Worm (Caenorhabditis elegans) whole organism, young adult: ENCODE results near the gene twk-24.

ENCODE experiments used
- B0261.1 ChIP-seq: sonication (generic microtip); optimal IDR thresholded peaks from 2 replicates; lab custom pipeline; 2016; ENCODE audit warnings: mild to moderate bottlenecking, missing genetic modification characterization, moderate library complexity, missing compliant biosample characterization
- B0336.3 ChIP-seq: fragments of 200-800 bp; sonication (Bioruptor generic); IDR thresholded peaks from 2 replicates; pipeline ENCODE4 v1.3.6; 2022; ENCODE audit warnings: missing genetic modification characterization, missing compliant biosample characterization
- C17E4.6 ChIP-seq: fragments of 200-800 bp; sonication (Bioruptor generic); IDR thresholded peaks from 2 replicates; pipeline ENCODE4 v1.3.6; 2022; ENCODE audit warnings: missing genetic modification reagents, missing genetic modification characterization, missing compliant biosample characterization
- F23B12.7 ChIP-seq: sonication (generic microtip); optimal IDR thresholded peaks from 2 replicates; lab custom pipeline; 2017; ENCODE audit warnings: missing genetic modification characterization, mild to moderate bottlenecking, missing compliant biosample characterization, antibody characterized with exemption, moderate library complexity; ENCODE audit not compliant: insufficient read depth
- F37B4.10 ChIP-seq: fragments of 200-800 bp; sonication (Bioruptor generic); IDR thresholded peaks from 2 replicates; pipeline ENCODE4 v1.3.6; 2022; ENCODE audit warnings: missing genetic modification characterization, missing compliant biosample characterization
- F39B2.1 ChIP-seq: fragments of 200-800 bp; sonication (Bioruptor generic); IDR thresholded peaks from 2 replicates; pipeline ENCODE4 v1.3.6; 2022; ENCODE audit warnings: missing genetic modification reagents, missing genetic modification characterization, missing compliant biosample characterization
- F52B5.7 ChIP-seq: sonication (generic microtip); optimal IDR thresholded peaks from 2 replicates; lab custom pipeline; 2016; ENCODE audit warnings: mild to moderate bottlenecking, missing genetic modification characterization, missing compliant biosample characterization
- F55B11.4 ChIP-seq: sonication (generic microtip); optimal IDR thresholded peaks from 2 replicates; lab custom pipeline; 2016; ENCODE audit warnings: missing compliant biosample characterization, missing genetic modification characterization, borderline replicate concordance; ENCODE audit not compliant: insufficient read depth
- F57A8.1 ChIP-seq: fragments of 200-800 bp; sonication (Bioruptor generic); optimal IDR thresholded peaks from 2 replicates; lab custom pipeline; 2018; ENCODE audit warnings: mild to moderate bottlenecking, missing genetic modification characterization, moderate library complexity, missing compliant biosample characterization
- F57C9.4 ChIP-seq: sonication (generic microtip); optimal IDR thresholded peaks from 2 replicates; lab custom pipeline; 2017; ENCODE audit warnings: mild to moderate bottlenecking, missing genetic modification characterization, missing compliant biosample characterization
- K11D2.4 ChIP-seq: fragments of 200-800 bp; sonication (Bioruptor generic); IDR thresholded peaks from 2 replicates; pipeline ENCODE4 v1.3.6; 2022; ENCODE audit warnings: missing genetic modification reagents, missing genetic modification characterization, missing compliant biosample characterization
- K12H6.12 ChIP-seq: fragments of 200-800 bp; sonication (Bioruptor generic); optimal IDR thresholded peaks from 2 replicates; lab custom pipeline; 2018; ENCODE audit warnings: mild to moderate bottlenecking, missing genetic modification characterization, missing compliant biosample characterization
- Y53G8AR.9 ChIP-seq: fragments of 200-800 bp; sonication (Bioruptor generic); conservative IDR thresholded peaks from 2 replicates; pipeline ENCODE4 v1.3.6; 2022; ENCODE audit warnings: missing genetic modification reagents, missing genetic modification characterization, missing compliant biosample characterization
- Y79H2A.3 ChIP-seq: fragments of 200-800 bp; sonication (Bioruptor generic); conservative IDR thresholded peaks from 2 replicates; pipeline ENCODE4 v1.3.6; 2022; ENCODE audit warnings: missing genetic modification reagents, missing genetic modification characterization, missing compliant biosample characterization
- bed-2 ChIP-seq: fragments of 200-800 bp; sonication (Bioruptor generic); IDR thresholded peaks from 2 replicates; pipeline ENCODE4 v1.3.6; 2022; ENCODE audit warnings: missing genetic modification reagents, missing genetic modification characterization, missing compliant biosample characterization
- cebp-2 ChIP-seq: fragments of 200-800 bp; sonication (Bioruptor generic); IDR thresholded peaks from 2 replicates; pipeline ENCODE4 v1.3.6; 2022; ENCODE audit warnings: missing genetic modification characterization, missing compliant biosample characterization
- ceh-100 ChIP-seq: fragments of 200-800 bp; sonication (Bioruptor generic); IDR thresholded peaks from 2 replicates; pipeline ENCODE4 v1.3.6; 2022; ENCODE audit warnings: missing genetic modification reagents, missing genetic modification characterization, missing compliant biosample characterization
- ceh-27 ChIP-seq: fragments of 200-800 bp; sonication (Bioruptor generic); optimal IDR thresholded peaks from 2 replicates; lab custom pipeline; 2018; ENCODE audit warnings: mild to moderate bottlenecking, missing genetic modification characterization, moderate library complexity, missing compliant biosample characterization
- ceh-40 ChIP-seq: fragments of 200-800 bp; sonication (Bioruptor generic); IDR thresholded peaks from 2 replicates; pipeline ENCODE4 v1.3.6; 2022; ENCODE audit warnings: missing genetic modification characterization, missing compliant biosample characterization
- ceh-91 ChIP-seq: fragments of 200-800 bp; sonication (Bioruptor generic); IDR thresholded peaks from 2 replicates; pipeline ENCODE4 v1.3.6; 2022; ENCODE audit warnings: missing genetic modification reagents, missing genetic modification characterization, missing compliant biosample characterization
- chd-7 ChIP-seq: sonication (generic microtip); optimal IDR thresholded peaks from 2 replicates; lab custom pipeline; 2016; ENCODE audit warnings: mild to moderate bottlenecking, missing genetic modification characterization, moderate library complexity, missing compliant biosample characterization
- die-1 ChIP-seq: sonication (generic microtip); optimal IDR thresholded peaks from 2 replicates; lab custom pipeline; 2016; ENCODE audit warnings: missing genotype, mild to moderate bottlenecking, missing genetic modification characterization, missing compliant biosample characterization
- egl-18 ChIP-seq: fragments of 200-800 bp; sonication (Bioruptor generic); IDR thresholded peaks from 2 replicates; pipeline ENCODE4 v1.3.6; 2022; ENCODE audit warnings: missing genetic modification reagents, missing genetic modification characterization, missing compliant biosample characterization
- ekl-4 ChIP-seq: fragments of 200-800 bp; sonication (Bioruptor generic); IDR thresholded peaks from 2 replicates; pipeline ENCODE4 v1.3.6; 2022; ENCODE audit warnings: missing genetic modification reagents, missing genetic modification characterization, missing compliant biosample characterization
- ets-4 ChIP-seq: fragments of 200-800 bp; sonication (Bioruptor generic); optimal IDR thresholded peaks from 2 replicates; lab custom pipeline; 2018; ENCODE audit warnings: mild to moderate bottlenecking, missing genetic modification characterization, missing compliant biosample characterization
- fkh-3 ChIP-seq: sonication (generic microtip); optimal IDR thresholded peaks from 2 replicates; lab custom pipeline; 2016; ENCODE audit warnings: mild to moderate bottlenecking, missing genetic modification characterization, missing compliant biosample characterization
- hmg-1.2 ChIP-seq: fragments of 200-800 bp; sonication (Bioruptor generic); IDR thresholded peaks from 2 replicates; pipeline ENCODE4 v1.3.6; 2022; ENCODE audit warnings: missing genetic modification reagents, missing genetic modification characterization, missing compliant biosample characterization
- hmg-20 ChIP-seq: fragments of 200-800 bp; sonication (Bioruptor generic); IDR thresholded peaks from 2 replicates; pipeline ENCODE4 v1.3.6; 2022; ENCODE audit warnings: missing genetic modification reagents, missing genetic modification characterization, missing compliant biosample characterization
- hrde-1 ChIP-seq: sonication (generic microtip); optimal IDR thresholded peaks from 2 replicates; lab custom pipeline; 2016; ENCODE audit warnings: missing genetic modification characterization, mild to moderate bottlenecking, missing compliant biosample characterization, moderate library complexity, missing genotype, missing genetic modification reagents, borderline replicate concordance
- let-526 ChIP-seq: fragments of 200-800 bp; sonication (Bioruptor generic); IDR thresholded peaks from 2 replicates; pipeline ENCODE4 v1.3.6; 2022; ENCODE audit warnings: missing genetic modification reagents, missing genetic modification characterization, missing compliant biosample characterization
- lin-35 ChIP-seq, 3 experiments: fragments of 150-350 bp in 2 of 3; sonication (generic microtip) in 1 of 3; optimal IDR thresholded peaks; 2 replicates each; lab custom pipeline; 2014 to 2018; ENCODE audit warnings: missing biosample characterization in 3 of 3, missing genetic modification characterization in 3 of 3, missing genetic modification reagents in 3 of 3
- lin-54 ChIP-seq: fragments of 200-800 bp; sonication (Bioruptor generic); optimal IDR thresholded peaks from 2 replicates; lab custom pipeline; 2018; ENCODE audit warnings: mild to moderate bottlenecking, missing genetic modification characterization, missing compliant biosample characterization
- lir-1 ChIP-seq: fragments of 200-800 bp; sonication (Bioruptor generic); conservative IDR thresholded peaks from 2 replicates; pipeline ENCODE4 v1.3.6; 2022; ENCODE audit warnings: missing genetic modification reagents, missing genetic modification characterization, missing compliant biosample characterization
- lsy-27 ChIP-seq: sonication (generic microtip); optimal IDR thresholded peaks from 2 replicates; lab custom pipeline; 2017; ENCODE audit warnings: missing genetic modification characterization, mild to moderate bottlenecking, missing compliant biosample characterization, antibody characterized with exemption, missing genotype, borderline replicate concordance; ENCODE audit not compliant: insufficient read depth
- mcd-1 ChIP-seq: fragments of 200-800 bp; sonication (Bioruptor generic); IDR thresholded peaks from 2 replicates; pipeline ENCODE4 v1.3.6; 2022; ENCODE audit warnings: missing genetic modification reagents, missing genetic modification characterization, missing compliant biosample characterization
- mel-28 ChIP-seq: sonication (generic microtip); optimal IDR thresholded peaks from 2 replicates; lab custom pipeline; 2016; ENCODE audit warnings: borderline replicate concordance, mild to moderate bottlenecking, missing genetic modification characterization, missing compliant biosample characterization
- nfyb-1 ChIP-seq: fragments of 200-800 bp; sonication (Bioruptor generic); IDR thresholded peaks from 2 replicates; pipeline ENCODE4 v1.3.6; 2022; ENCODE audit warnings: missing genetic modification reagents, missing genetic modification characterization, missing compliant biosample characterization
- nhr-179 ChIP-seq: sonication (generic microtip); optimal IDR thresholded peaks from 2 replicates; lab custom pipeline; 2016; ENCODE audit warnings: mild to moderate bottlenecking, missing genetic modification characterization, missing compliant biosample characterization
- nhr-90 ChIP-seq: sonication (generic microtip); optimal IDR thresholded peaks from 2 replicates; lab custom pipeline; 2016; ENCODE audit warnings: missing genotype, mild to moderate bottlenecking, missing genetic modification characterization, missing compliant biosample characterization
- sdz-38 ChIP-seq: sonication (generic microtip); optimal IDR thresholded peaks from 2 replicates; lab custom pipeline; 2016; ENCODE audit warnings: missing genotype, missing genetic modification characterization, missing compliant biosample characterization
- snpc-1.1 ChIP-seq: sonication (generic microtip); optimal IDR thresholded peaks from 2 replicates; lab custom pipeline; 2017; ENCODE audit warnings: missing genetic modification characterization, mild to moderate bottlenecking, missing compliant biosample characterization, antibody characterized with exemption, moderate library complexity, missing genotype, missing genetic modification reagents; ENCODE audit not compliant: insufficient read depth
- sptf-2 ChIP-seq: fragments of 200-800 bp; sonication (Bioruptor generic); optimal IDR thresholded peaks from 2 replicates; lab custom pipeline; 2018; ENCODE audit warnings: mild to moderate bottlenecking, missing genetic modification characterization, missing compliant biosample characterization
- tbp1 ChIP-seq: fragments of 200-800 bp; sonication (Bioruptor generic); optimal IDR thresholded peaks from 2 replicates; lab custom pipeline; 2018; ENCODE audit warnings: mild to moderate bottlenecking, missing genetic modification characterization, missing compliant biosample characterization
- ztf-22 ChIP-seq: fragments of 200-800 bp; sonication (Bioruptor generic); optimal IDR thresholded peaks from 2 replicates; lab custom pipeline; 2018; ENCODE audit warnings: mild to moderate bottlenecking, missing genetic modification characterization, moderate library complexity, missing compliant biosample characterization
- ztf-26 ChIP-seq: sonication (generic microtip); optimal IDR thresholded peaks from 2 replicates; lab custom pipeline; 2017; ENCODE audit warnings: missing genetic modification characterization, missing compliant biosample characterization
- ztf-3 ChIP-seq: fragments of 200-800 bp; sonication (Bioruptor generic); optimal IDR thresholded peaks from 2 replicates; lab custom pipeline; 2018; ENCODE audit warnings: mild to moderate bottlenecking, missing genetic modification characterization, missing compliant biosample characterization
- ztf-6 ChIP-seq: fragments of 200-800 bp; sonication (Bioruptor generic); IDR thresholded peaks from 2 replicates; pipeline ENCODE4 v1.3.6; 2022; ENCODE audit warnings: missing genetic modification reagents, missing genetic modification characterization, missing compliant biosample characterization

twk-24 gene

ce11 chrV:12294091-12294490, 25.0 kb upstream of the twk-24 start:
- TF ChIP-seq ets-4 (GFP tag; lab: Kevin White, UChicago) = no peak
- no peak for TF ChIP-seq K11D2.4 (GFP tag; lab: Robert Waterston, UW)
- no peak for TF ChIP-seq F37B4.10 (GFP tag; lab: Robert Waterston, UW)
- TF ChIP-seq F55B11.4 = no peak
- no peak for TF ChIP-seq hmg-1.2

- TF ChIP-seq snpc-1.1 = peak; percentile 52
- TF ChIP-seq ztf-26 = peak; percentile 59
- peak; percentile 87 for TF ChIP-seq hmg-20
- no peak for TF ChIP-seq chd-7 (tag; lab: Kevin White, UChicago)
- peak; percentile 11 for TF ChIP-seq B0261.1
- peak; percentile 84 for TF ChIP-seq ekl-4 (GFP tag; lab: Robert Waterston, UW)
- no peak for TF ChIP-seq egl-18
- peak; percentile 91 for TF ChIP-seq mcd-1 (GFP tag; lab: Robert Waterston, UW)
- TF ChIP-seq ztf-6 (GFP tag; lab: Robert Waterston, UW) = no peak
- peak; percentile 50 for TF ChIP-seq ceh-27 (GFP tag; lab: Kevin White, UChicago)
- TF ChIP-seq K12H6.12 = peak; percentile 49
- no peak for TF ChIP-seq ceh-91 (GFP tag; lab: Robert Waterston, UW)
- peak; percentile 66 for TF ChIP-seq ceh-100 (GFP tag; lab: Robert Waterston, UW)
- peak; percentile 67 for TF ChIP-seq tbp1 (GFP tag; lab: Kevin White, UChicago)
- peak; percentile 12 for TF ChIP-seq nhr-90 (tag; lab: Kevin White, UChicago)
- TF ChIP-seq nhr-179 = no peak
- TF ChIP-seq F23B12.7 (tag; lab: Kevin White, UChicago) = peak; percentile 82
- 0 out of 2 replicates have a peak, but pooled peaks have one; percentile 41 for TF ChIP-seq lir-1 (GFP tag; lab: Robert Waterston, UW)
- peak; percentile 78 for TF ChIP-seq B0336.3 (GFP tag; lab: Robert Waterston, UW)
- TF ChIP-seq hrde-1 = no peak
- TF ChIP-seq bed-2 (GFP tag; lab: Robert Waterston, UW) = no peak
- TF ChIP-seq nfyb-1 = peak; percentile 85
- peak; percentile 74 to 97 (median 91) for TF ChIP-seq lin-35 (GFP tag; optimal IDR thresholded peaks at IDR 0.05; lab: Kevin White, UChicago)
- no peak for TF ChIP-seq F52B5.7 (tag; lab: Kevin White, UChicago)
- peak; percentile 97 for TF ChIP-seq lin-54 (GFP tag; lab: Kevin White, UChicago)
- TF ChIP-seq Y53G8AR.9 = peak; percentile 94
- TF ChIP-seq mel-28 (tag; lab: Kevin White, UChicago) = no peak
- TF ChIP-seq F55B11.4 = no peak
- no peak for TF ChIP-seq lsy-27 (tag; lab: Kevin White, UChicago)
- 0 out of 2 replicates have a peak, but pooled peaks have one; percentile 78 for TF ChIP-seq F39B2.1 (GFP tag; lab: Robert Waterston, UW)
- no peak for TF ChIP-seq let-526
- no peak for TF ChIP-seq ztf-3 (GFP tag; lab: Kevin White, UChicago)
- TF ChIP-seq C17E4.6 (GFP tag; lab: Robert Waterston, UW) = peak; percentile 74; the same call in 1 of the 2 replicates
- TF ChIP-seq die-1 (tag; lab: Kevin White, UChicago) = peak; percentile 23
- no peak for TF ChIP-seq F57C9.4 (tag; lab: Kevin White, UChicago)
- TF ChIP-seq fkh-3 (tag; lab: Kevin White, UChicago) = no peak
- TF ChIP-seq cebp-2 (GFP tag; lab: Robert Waterston, UW) = no peak
- no peak for TF ChIP-seq sptf-2 (GFP tag; lab: Kevin White, UChicago)
- TF ChIP-seq ztf-22 (GFP tag; lab: Kevin White, UChicago) = no peak
- TF ChIP-seq F57A8.1 (GFP tag; lab: Kevin White, UChicago) = no peak
- TF ChIP-seq ceh-40 (GFP tag; lab: Robert Waterston, UW) = no peak
- no peak for TF ChIP-seq sdz-38 (tag; lab: Kevin White, UChicago)
- no peak for TF ChIP-seq Y79H2A.3 (GFP tag; lab: Robert Waterston, UW)
These were observed 22.5 kb upstream of the twk-24 start, which contains the start of the genes srpa-68 and srh-16 for ce11 chrV:12291587-12291986. srpa-68 (minus strand) TSS chrV:12291658. srh-16 (plus strand) TSS chrV:12291861.
